Fruit fly (Drosophila melanogaster): Measurements from ENCODE around the gene Past1.

dm6 chr3R:12700454-12700853 lies 3.3 kb downstream of the Past1 start:
- TF ChIP-seq kay (GFP tag; ENCODE audit: borderline replicate concordance) (no peak), cic (GFP tag; optimal IDR thresholded peaks at IDR 0.05) (no peak), bab1 (GFP tag; optimal IDR thresholded peaks at IDR 0.05) (no peak), cnc (optimal IDR thresholded peaks at IDR 0.05) (no peak), pad (GFP tag; optimal IDR thresholded peaks at IDR 0.05) (no peak), Clk (GFP tag; optimal IDR thresholded peaks at IDR 0.05) (no peak), CG14711 (tag; optimal IDR thresholded peaks at IDR 0.05) (no peak)
